Comparison of ENCODE assay signal across 1 fruit fly cellular context in genomic region chr3R:10537108-10537814, dm6.
TF ChIP-seq lines count a peak whose summit lies in the region.

No protein-coding gene starts in this region.

TF ChIP-seq in whole organism, embryonic, 481 proteins besides CTCF, POLR2A, EP300 and RAD21 (continued from another document and continues in another):
- TF ChIP-seq ham (GFP tag; IDR thresholded peaks at IDR 0.05; lab: Robert Waterston, UW) (no peak), tup (GFP tag; optimal IDR thresholded peaks at IDR 0.05; lab: Kevin White, UChicago) (no peak), CG10462 (GFP tag; optimal IDR thresholded peaks at IDR 0.05; lab: Kevin White, UChicago) (peak; percentile 36), CG17359 (tag; optimal IDR thresholded peaks at IDR 0.05; lab: Kevin White, UChicago) (peak; percentile 82), kni (GFP tag; optimal IDR thresholded peaks at IDR 0.05; lab: Kevin White, UChicago) (no peak), CG4360 (GFP tag; IDR thresholded peaks at IDR 0.05; lab: Robert Waterston, UW) (no peak), CG11456 (GFP tag; IDR thresholded peaks at IDR 0.05; lab: Robert Waterston, UW) (no peak), CG14050 (GFP tag; IDR thresholded peaks at IDR 0.05; lab: Robert Waterston, UW) (peak; percentile 38; the same call in 1 of the 3 replicates), dimm (GFP tag; IDR thresholded peaks at IDR 0.05; lab: Robert Waterston, UW) (no peak), ssp (GFP tag; IDR thresholded peaks at IDR 0.05; lab: Robert Waterston, UW) (no peak), CG7786 (GFP tag; optimal IDR thresholded peaks at IDR 0.05; lab: Kevin White, UChicago) (no peak), Hand (GFP tag; optimal IDR thresholded peaks at IDR 0.05; lab: Kevin White, UChicago) (no peak), CG8944 (GFP tag; optimal IDR thresholded peaks at IDR 0.05; lab: Kevin White, UChicago) (no peak), mld (GFP tag; IDR thresholded peaks at IDR 0.05; lab: Robert Waterston, UW; ENCODE audit: partially characterized antibody) (no peak), da (GFP tag; optimal IDR thresholded peaks at IDR 0.05; lab: Kevin White, UChicago) (no peak), grau (tag; optimal IDR thresholded peaks at IDR 0.05; lab: Kevin White, UChicago) (peak; percentile 84), tgo (GFP tag; IDR thresholded peaks at IDR 0.05; lab: Robert Waterston, UW) (peak; percentile 64), pros (GFP tag; optimal IDR thresholded peaks at IDR 0.05; lab: Kevin White, UChicago) (peak; percentile 8), stwl (tag; optimal IDR thresholded peaks at IDR 0.05; lab: Kevin White, UChicago) (peak; percentile 4), Dbx (GFP tag; IDR thresholded peaks at IDR 0.05; lab: Robert Waterston, UW) (no peak), CG12219 (GFP tag; optimal IDR thresholded peaks at IDR 0.05; lab: Kevin White, UChicago) (peak; percentile 48), twi (tag; optimal IDR thresholded peaks at IDR 0.05; lab: Kevin White, UChicago) (peak; percentile 70), D19B (GFP tag; optimal IDR thresholded peaks at IDR 0.05; lab: Kevin White, UChicago) (no peak), CG16863 (GFP tag; optimal IDR thresholded peaks at IDR 0.05; lab: Kevin White, UChicago) (peak; percentile 10), CG1792 (GFP tag; optimal IDR thresholded peaks at IDR 0.05; lab: Kevin White, UChicago) (no peak), HLH54F (GFP tag; optimal IDR thresholded peaks at IDR 0.05; lab: Kevin White, UChicago) (no peak), row (GFP tag; IDR thresholded peaks at IDR 0.05; lab: Robert Waterston, UW) (peak; percentile 75), C15 (GFP tag; IDR thresholded peaks at IDR 0.05; lab: Robert Waterston, UW) (no peak), pb (GFP tag; optimal IDR thresholded peaks at IDR 0.05; lab: Kevin White, UChicago) (no peak), CG11398 (GFP tag; optimal IDR thresholded peaks at IDR 0.05; lab: Kevin White, UChicago) (no peak), CG2875 (GFP tag; optimal IDR thresholded peaks at IDR 0.05; lab: Kevin White, UChicago) (peak; percentile 72), CG8478 (optimal IDR thresholded peaks at IDR 0.05; lab: Kevin White, UChicago) (no peak), Sox102F (GFP tag; optimal IDR thresholded peaks at IDR 0.05; lab: Kevin White, UChicago) (peak; percentile 88), ftz-f1 (GFP tag; optimal IDR thresholded peaks at IDR 0.05; lab: Kevin White, UChicago) (no peak), slou (GFP tag; optimal IDR thresholded peaks at IDR 0.05; lab: Kevin White, UChicago) (peak; percentile 1), tin (GFP tag; optimal IDR thresholded peaks at IDR 0.05; lab: Kevin White, UChicago) (peak; percentile 62), kah (GFP tag; optimal IDR thresholded peaks at IDR 0.05; lab: Kevin White, UChicago) (peak; percentile 29), CG14667 (GFP tag; IDR thresholded peaks at IDR 0.05; lab: Robert Waterston, UW) (peak; percentile 26; the same call in 1 of the 2 replicates), sob (GFP tag; IDR thresholded peaks at IDR 0.05; lab: Robert Waterston, UW) (peak; percentile 54; the same call in 1 of the 2 replicates), Rfx (GFP tag; IDR thresholded peaks at IDR 0.05; lab: Robert Waterston, UW) (peak; percentile 15; the same call in 1 of the 2 replicates), jing (GFP tag; optimal IDR thresholded peaks at IDR 0.05; lab: Kevin White, UChicago) (peak; percentile 2), Aef1 (GFP tag; IDR thresholded peaks at IDR 0.05; lab: Robert Waterston, UW) (peak; percentile 30; the same call in 1 of the 3 replicates), CG10147 (GFP tag; optimal IDR thresholded peaks at IDR 0.05; lab: Kevin White, UChicago) (peak; percentile 50), CG6175 (GFP tag; IDR thresholded peaks at IDR 0.05; lab: Robert Waterston, UW) (no peak), CG15601 (tag; optimal IDR thresholded peaks at IDR 0.05; lab: Kevin White, UChicago) (peak; percentile 85), CG12769 (tag; optimal IDR thresholded peaks at IDR 0.05; lab: Kevin White, UChicago) (no peak), nerfin-1 (tag; optimal IDR thresholded peaks at IDR 0.05; lab: Kevin White, UChicago) (peak; percentile 79), ems (GFP tag; optimal IDR thresholded peaks at IDR 0.05; lab: Kevin White, UChicago) (no peak), CG12299 (tag; optimal IDR thresholded peaks at IDR 0.05; lab: Kevin White, UChicago) (peak; percentile 55), wor (GFP tag; IDR thresholded peaks at IDR 0.05; lab: Robert Waterston, UW) (peak; percentile 63; the same call in 1 of the 2 replicates), br (optimal IDR thresholded peaks at IDR 0.05; lab: Kevin White, UChicago) (no peak), Nf-YC (tag; optimal IDR thresholded peaks at IDR 0.05; lab: Kevin White, UChicago) (peak; percentile 54), CG9876 (GFP tag; optimal IDR thresholded peaks at IDR 0.05; lab: Kevin White, UChicago) (no peak), CG15073 (GFP tag; optimal IDR thresholded peaks at IDR 0.05; lab: Kevin White, UChicago) (no peak), Kr (GFP tag; optimal IDR thresholded peaks at IDR 0.05; lab: Kevin White, UChicago) (no peak), sqz (GFP tag; optimal IDR thresholded peaks at IDR 0.05; lab: Kevin White, UChicago) (peak; percentile 61), B-H1 (GFP tag; IDR thresholded peaks at IDR 0.05; lab: Robert Waterston, UW) (peak; percentile 56), CrebB (tag; optimal IDR thresholded peaks at IDR 0.05; lab: Kevin White, UChicago) (peak; percentile 9), CG31388 (GFP tag; optimal IDR thresholded peaks at IDR 0.05; lab: Kevin White, UChicago) (no peak), D19A (tag; optimal IDR thresholded peaks at IDR 0.05; lab: Kevin White, UChicago) (peak; percentile 87), sens-2 (GFP tag; IDR thresholded peaks at IDR 0.05; lab: Robert Waterston, UW) (no peak), vvl (GFP tag; IDR thresholded peaks at IDR 0.05; lab: Robert Waterston, UW) (peak; percentile 31; the same call in 1 of the 2 replicates), cato (GFP tag; optimal IDR thresholded peaks at IDR 0.05; lab: Kevin White, UChicago; ENCODE audit: borderline replicate concordance) (peak; percentile 52), seq (GFP tag; IDR thresholded peaks at IDR 0.05; lab: Robert Waterston, UW) (peak; percentile 50; the same call in 1 of the 2 replicates), az2 (GFP tag; optimal IDR thresholded peaks at IDR 0.05; lab: Kevin White, UChicago) (peak; percentile 74), MTF-1 (GFP tag; optimal IDR thresholded peaks at IDR 0.05; lab: Kevin White, UChicago; ENCODE audit: borderline replicate concordance) (no peak), lbe (GFP tag; optimal IDR thresholded peaks at IDR 0.05; lab: Kevin White, UChicago) (no peak), CG11560 (tag; IDR thresholded peaks at IDR 0.05; lab: Robert Waterston, UW) (0 out of 3 replicates have a peak, but pooled peaks have one; percentile 8), CG3163 (GFP tag; optimal IDR thresholded peaks at IDR 0.05; lab: Kevin White, UChicago) (no peak), CG7271 (tag; optimal IDR thresholded peaks at IDR 0.05; lab: Kevin White, UChicago) (no peak), salm (tag; optimal IDR thresholded peaks at IDR 0.05; lab: Kevin White, UChicago) (peak; percentile 61), CG1602 (GFP tag; optimal IDR thresholded peaks at IDR 0.05; lab: Kevin White, UChicago) (peak; percentile 53), CG4282 (GFP tag; optimal IDR thresholded peaks at IDR 0.05; lab: Kevin White, UChicago) (no peak), CG11723 (GFP tag; optimal IDR thresholded peaks at IDR 0.05; lab: Kevin White, UChicago) (peak; percentile 48), sima (GFP tag; optimal IDR thresholded peaks at IDR 0.05; lab: Kevin White, UChicago) (no peak), CHES-1-like (GFP tag; optimal IDR thresholded peaks at IDR 0.05; lab: Kevin White, UChicago) (no peak), Drgx (GFP tag; IDR thresholded peaks at IDR 0.05; lab: Robert Waterston, UW) (no peak), corto (GFP tag; optimal IDR thresholded peaks at IDR 0.05; lab: Kevin White, UChicago) (no peak), cg (GFP tag; optimal IDR thresholded peaks at IDR 0.05; lab: Kevin White, UChicago) (peak; percentile 58), Mrtf (GFP tag; IDR thresholded peaks at IDR 0.05; lab: Robert Waterston, UW) (0 out of 3 replicates have a peak, but pooled peaks have one; percentile 45), Optix (GFP tag; IDR thresholded peaks at IDR 0.05; lab: Robert Waterston, UW) (no peak), CG10979 (tag; optimal IDR thresholded peaks at IDR 0.05; lab: Kevin White, UChicago) (peak; percentile 92), vfl (GFP tag; optimal IDR thresholded peaks at IDR 0.05; lab: Kevin White, UChicago) (no peak), CG18599 (GFP tag; optimal IDR thresholded peaks at IDR 0.05; lab: Kevin White, UChicago) (peak; percentile 61), Gug (GFP tag; IDR thresholded peaks at IDR 0.05; lab: Robert Waterston, UW) (no peak), CG1024 (GFP tag; IDR thresholded peaks at IDR 0.05; lab: Robert Waterston, UW) (no peak), Bteb2 (GFP tag; optimal IDR thresholded peaks at IDR 0.05; lab: Kevin White, UChicago) (no peak), gce (GFP tag; IDR thresholded peaks at IDR 0.05; lab: Robert Waterston, UW) (no peak), lilli (GFP tag; optimal IDR thresholded peaks at IDR 0.05; lab: Kevin White, UChicago) (peak; percentile 23), CG4854 (GFP tag; optimal IDR thresholded peaks at IDR 0.05; lab: Kevin White, UChicago) (no peak), odd (GFP tag; optimal IDR thresholded peaks at IDR 0.05; lab: Kevin White, UChicago) (peak; percentile 62), dysf (GFP tag; IDR thresholded peaks at IDR 0.05; lab: Robert Waterston, UW) (peak; percentile 81), CG8388 (GFP tag; optimal IDR thresholded peaks at IDR 0.05; lab: Kevin White, UChicago) (peak; percentile 88), CG3281 (GFP tag; optimal IDR thresholded peaks at IDR 0.05; lab: Kevin White, UChicago) (peak; percentile 44), CG31365 (tag; optimal IDR thresholded peaks at IDR 0.05; lab: Kevin White, UChicago) (no peak), Dek (tag; optimal IDR thresholded peaks at IDR 0.05; lab: Kevin White, UChicago) (peak; percentile 29), CG10274 (GFP tag; optimal IDR thresholded peaks at IDR 0.05; lab: Kevin White, UChicago) (peak; percentile 1), abd-A (tag; optimal IDR thresholded peaks at IDR 0.05; lab: Kevin White, UChicago) (no peak), E2f1 (GFP tag; IDR thresholded peaks at IDR 0.05; lab: Robert Waterston, UW) (peak; percentile 52), run (tag; optimal IDR thresholded peaks at IDR 0.05; lab: Kevin White, UChicago) (peak; percentile 63), B-H2 (GFP tag; optimal IDR thresholded peaks at IDR 0.05; lab: Kevin White, UChicago) (no peak), CG32772 (GFP tag; IDR thresholded peaks at IDR 0.05; lab: Robert Waterston, UW) (peak; percentile 72), CG12155 (GFP tag; optimal IDR thresholded peaks at IDR 0.05; lab: Kevin White, UChicago) (peak; percentile 9), ken (GFP tag; IDR thresholded peaks at IDR 0.05; lab: Robert Waterston, UW) (peak; percentile 44; the same call in 1 of the 3 replicates), Abd-B (GFP tag; optimal IDR thresholded peaks at IDR 0.05; lab: Kevin White, UChicago) (peak; percentile 75), zf30C (GFP tag; optimal IDR thresholded peaks at IDR 0.05; lab: Kevin White, UChicago) (peak; percentile 71), Stat92E (GFP tag; optimal IDR thresholded peaks at IDR 0.05; lab: Kevin White, UChicago) (peak in 1 of 3 experiments; percentile 84), CG32532 (GFP tag; IDR thresholded peaks at IDR 0.05; lab: Robert Waterston, UW) (no peak; the same call in 1 of the 2 replicates), Awh (GFP tag; IDR thresholded peaks at IDR 0.05; lab: Robert Waterston, UW) (peak; percentile 36; the same call in 1 of the 2 replicates), Nf-YB (GFP tag; optimal IDR thresholded peaks at IDR 0.05; lab: Kevin White, UChicago) (peak; percentile 59), CG1647 (GFP tag; optimal IDR thresholded peaks at IDR 0.05; lab: Kevin White, UChicago) (no peak), Jarid2 (GFP tag; optimal IDR thresholded peaks at IDR 0.05; lab: Kevin White, UChicago) (peak; percentile 41), CG18262 (tag; optimal IDR thresholded peaks at IDR 0.05; lab: Kevin White, UChicago) (peak; percentile 96), CG7556 (GFP tag; optimal IDR thresholded peaks at IDR 0.05; lab: Kevin White, UChicago) (peak; percentile 88), CG4328 (GFP tag; optimal IDR thresholded peaks at IDR 0.05; lab: Kevin White, UChicago) (no peak), CG9215 (GFP tag; IDR thresholded peaks at IDR 0.05; lab: Robert Waterston, UW) (peak; percentile 20; the same call in 1 of the 2 replicates), pho (GFP tag; optimal IDR thresholded peaks at IDR 0.05; lab: Kevin White, UChicago) (no peak), hkb (optimal IDR thresholded peaks at IDR 0.05; lab: Kevin White, UChicago) (no peak), hkb (GFP tag; IDR thresholded peaks at IDR 0.05; lab: Robert Waterston, UW) (peak; percentile 67), CG11696 (GFP tag; IDR thresholded peaks at IDR 0.05; lab: Robert Waterston, UW) (no peak), CG4820 (GFP tag; optimal IDR thresholded peaks at IDR 0.05; lab: Kevin White, UChicago) (peak; percentile 66), CG11695 (GFP tag; IDR thresholded peaks at IDR 0.05; lab: Robert Waterston, UW) (peak; percentile 64; the same call in 2 of the 3 replicates), crol (GFP tag; IDR thresholded peaks at IDR 0.05; lab: Robert Waterston, UW) (peak; percentile 94), CG9609 (GFP tag; optimal IDR thresholded peaks at IDR 0.05; lab: Kevin White, UChicago) (peak; percentile 7), CG14965 (GFP tag; optimal IDR thresholded peaks at IDR 0.05; lab: Kevin White, UChicago; ENCODE audit: borderline replicate concordance) (no peak), trh (GFP tag; optimal IDR thresholded peaks at IDR 0.05; lab: Kevin White, UChicago) (no peak), Gsc (GFP tag; IDR thresholded peaks at IDR 0.05; lab: Robert Waterston, UW) (no peak; the same call in 1 of the 2 replicates), CG6854 (GFP tag; optimal IDR thresholded peaks at IDR 0.05; lab: Kevin White, UChicago) (peak; percentile 15), dm (GFP tag; optimal IDR thresholded peaks at IDR 0.05; lab: Kevin White, UChicago) (no peak), CG4707 (GFP tag; optimal IDR thresholded peaks at IDR 0.05; lab: Kevin White, UChicago) (peak; percentile 19), tna (GFP tag; IDR thresholded peaks at IDR 0.05; lab: Robert Waterston, UW; ENCODE audit: partially characterized antibody) (no peak), p53 (GFP tag; optimal IDR thresholded peaks at IDR 0.05; lab: Kevin White, UChicago) (no peak), CG12744 (GFP tag; optimal IDR thresholded peaks at IDR 0.05; lab: Kevin White, UChicago) (no peak)
